Worm (Caenorhabditis elegans): Measurements from ENCODE around the gene C44H4.4.
A peak's percentile ranks its signal among the peaks of the same experiment; 100 is the strongest.

The C44H4.4 gene

ce11 chrX:14562286-14563086 lies 26.4 kb downstream of the C44H4.4 start (continued):
- TF ChIP-seq isw-1 (GFP tag; IDR thresholded peaks at IDR 0.05) (no peak), efl-1 (optimal IDR thresholded peaks at IDR 0.05) (no peak), efl-1 (GFP tag; optimal IDR thresholded peaks at IDR 0.05 in 1 of 2) (no peak), nhr-90 (tag; optimal IDR thresholded peaks at IDR 0.05; ENCODE audit: poor library complexity) (no peak), nhr-20 (tag; optimal IDR thresholded peaks at IDR 0.05) (peak; percentile 70), aha-1 (tag; optimal IDR thresholded peaks at IDR 0.05) (no peak), ets-5 (GFP tag; IDR thresholded peaks at IDR 0.05) (no peak), nhr-12 (tag; optimal IDR thresholded peaks at IDR 0.05) (no peak), C16A3.4 (tag; optimal IDR thresholded peaks at IDR 0.05) (no peak), fkh-8 (tag; optimal IDR thresholded peaks at IDR 0.05) (peak; percentile 99), rnt-1 (tag; optimal IDR thresholded peaks at IDR 0.05) (peak; percentile 23), unc-130 (tag; optimal IDR thresholded peaks at IDR 0.05) (no peak), lsy-2 (tag; optimal IDR thresholded peaks at IDR 0.05) (peak in 1 of 2 experiments; percentile 72), unc-62 (GFP tag; optimal IDR thresholded peaks at IDR 0.05) (no peak), elt-2 (tag; optimal IDR thresholded peaks at IDR 0.05) (no peak), lin-39 (tag; optimal IDR thresholded peaks at IDR 0.05) (no peak), nhr-47 (tag; optimal IDR thresholded peaks at IDR 0.05) (peak; percentile 96), tlp-1 (tag; optimal IDR thresholded peaks at IDR 0.05) (no peak), dpl-1 (GFP tag; optimal IDR thresholded peaks at IDR 0.05) (peak in 1 of 3 experiments; percentile 4), lin-15B (tag; optimal IDR thresholded peaks at IDR 0.05) (no peak), F16B12.6 (tag; optimal IDR thresholded peaks at IDR 0.05) (no peak), nhr-19 (GFP tag; conservative IDR thresholded peaks at IDR 0.05) (peak; percentile 68), lin-13 (GFP tag; optimal IDR thresholded peaks at IDR 0.05) (peak; percentile 67), nhr-237 (tag; optimal IDR thresholded peaks at IDR 0.05) (no peak), snu-23 (GFP tag; optimal IDR thresholded peaks at IDR 0.05) (peak; percentile 34), grh-1 (GFP tag; IDR thresholded peaks at IDR 0.05) (no peak), zag-1 (tag; optimal IDR thresholded peaks at IDR 0.05) (no peak), ces-1 (GFP tag; optimal IDR thresholded peaks at IDR 0.05) (no peak), Y116A8C.19 (tag; optimal IDR thresholded peaks at IDR 0.05; ENCODE audit: borderline replicate concordance) (no peak), skn-1 (tag; optimal IDR thresholded peaks at IDR 0.05) (no peak), vab-15 (tag; optimal IDR thresholded peaks at IDR 0.05) (no peak), ceh-90 (tag; optimal IDR thresholded peaks at IDR 0.05) (no peak), nhr-11 (tag; optimal IDR thresholded peaks at IDR 0.05) (peak; percentile 81), unc-98 (GFP tag; IDR thresholded peaks at IDR 0.05) (no peak), snpc-4 (tag; optimal IDR thresholded peaks at IDR 0.05) (no peak), nhr-77 (tag; optimal IDR thresholded peaks at IDR 0.05) (peak; percentile 34), mab-9 (GFP tag; IDR thresholded peaks at IDR 0.05) (no peak), unc-86 (tag; optimal IDR thresholded peaks at IDR 0.05) (peak; percentile 81), pag-3 (tag; optimal IDR thresholded peaks at IDR 0.05; ENCODE audit: borderline replicate concordance, insufficient read depth) (no peak), hlh-4 (tag; optimal IDR thresholded peaks at IDR 0.05) (peak; percentile 56), lin-35 (GFP tag; optimal IDR thresholded peaks at IDR 0.05) (no peak), ceh-88 (GFP tag; IDR thresholded peaks at IDR 0.05) (no peak), nhr-28 (tag; optimal IDR thresholded peaks at IDR 0.05) (no peak), aly-2 (tag; optimal IDR thresholded peaks at IDR 0.05) (no peak), zip-4 (GFP tag; optimal IDR thresholded peaks at IDR 0.05) (peak; percentile 25), mdl-1 (tag; optimal IDR thresholded peaks at IDR 0.05) (no peak), sox-4 (tag; optimal IDR thresholded peaks at IDR 0.05) (peak; percentile 96), irx-1 (tag; optimal IDR thresholded peaks at IDR 0.05) (peak; percentile 39), blmp-1 (tag; optimal IDR thresholded peaks at IDR 0.05) (peak; percentile 73), nhr-76 (tag; optimal IDR thresholded peaks at IDR 0.05) (no peak), ceh-8 (GFP tag; optimal IDR thresholded peaks at IDR 0.05) (peak; percentile 61), dsc-1 (tag; optimal IDR thresholded peaks at IDR 0.05) (peak; percentile 86), ztf-4 (tag; optimal IDR thresholded peaks at IDR 0.05) (peak; percentile 86)
